Worm (Caenorhabditis elegans): Measurements from ENCODE around the gene Y50E8A.10.

DNA sequence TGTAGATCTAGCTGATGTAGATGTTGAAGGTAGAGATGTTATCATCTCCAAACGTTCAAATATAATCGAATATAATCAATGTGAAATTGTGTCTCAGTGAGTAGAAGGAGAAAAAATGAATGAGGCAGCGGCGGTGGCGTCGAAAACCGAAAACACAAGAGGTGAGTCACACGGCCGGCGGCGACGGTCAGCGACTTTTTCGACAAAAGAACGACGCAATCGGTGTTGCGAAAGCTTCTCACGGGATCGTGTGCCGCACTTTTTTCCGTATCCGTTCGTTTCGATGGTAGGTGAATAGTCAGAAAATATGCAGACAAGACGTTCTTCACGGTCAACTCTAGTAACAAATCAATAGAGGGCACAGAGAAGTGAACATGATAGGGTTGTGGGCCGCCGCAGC lies 35.7 kb downstream of the Y50E8A.10 start, which contains the start of gene rin-1:
- TF ChIP-seq unc-39 (tag; optimal IDR thresholded peaks at IDR 0.05) (no peak), aly-2 (tag; optimal IDR thresholded peaks at IDR 0.05) (no peak), ceh-82 (tag; optimal IDR thresholded peaks at IDR 0.05) (no peak), ztf-11 (tag; optimal IDR thresholded peaks at IDR 0.05) (no peak), nhr-237 (tag; optimal IDR thresholded peaks at IDR 0.05) (no peak), zag-1 (tag; optimal IDR thresholded peaks at IDR 0.05) (no peak), pha-4 (tag; optimal IDR thresholded peaks at IDR 0.05) (no peak), daf-12 (tag; optimal IDR thresholded peaks at IDR 0.05) (no peak), sea-2 (GFP tag; optimal IDR thresholded peaks at IDR 0.05) (no peak), elt-3 (tag; optimal IDR thresholded peaks at IDR 0.05) (no peak), nhr-28 (tag; optimal IDR thresholded peaks at IDR 0.05) (no peak), egl-27 (tag; optimal IDR thresholded peaks at IDR 0.05) (no peak), nhr-77 (tag; optimal IDR thresholded peaks at IDR 0.05) (no peak), nhr-12 (tag; optimal IDR thresholded peaks at IDR 0.05) (no peak)
